Fruit fly (Drosophila melanogaster) whole organism: ENCODE results near the gene CG1791.

Experiments
- CG8478 ChIP-seq: fragments of >200 bp; optimal IDR thresholded peaks from 2 replicates; lab custom pipeline; 2018; ENCODE audit warnings: inconsistent platforms
- EcR ChIP-seq, 2 experiments: fragments of >200 bp; optimal IDR thresholded peaks; 2 replicates each; lab custom pipeline; 2017; ENCODE audit warnings: missing biosample characterization in 2 of 2, missing genetic modification characterization in 2 of 2, missing genetic modification reagents in 2 of 2
- pan ChIP-seq: fragments of >200 bp; optimal IDR thresholded peaks from 2 replicates; lab custom pipeline; 2017
- psq ChIP-seq: fragments of >200 bp; optimal IDR thresholded peaks from 2 replicates; lab custom pipeline; 2017

- TF ChIP-seq CG8478: no peak
- no peak for TF ChIP-seq psq
- TF ChIP-seq EcR (GFP tag; optimal IDR thresholded peaks at IDR 0.05; lab: Kevin White, UChicago): no peak
- no peak for TF ChIP-seq pan (lab: Kevin White, UChicago)
Observed at dm6 chrX:9992934-9993333, 28.3 kb upstream of the CG1791 start.
